Worm (Caenorhabditis elegans) whole organism, L1 larva: Measurements from ENCODE around the gene C18H7.4.

Source experiments
- elt-2 ChIP-seq: sonication (generic microtip); optimal IDR thresholded peaks from 2 replicates; lab custom pipeline; 2016; ENCODE audit warnings: missing genetic modification characterization, mild to moderate bottlenecking, inconsistent platforms, missing compliant biosample characterization, missing genetic modification reagents
- grh-1 ChIP-seq: fragments of 200-800 bp; sonication (Bioruptor generic); IDR thresholded peaks from 2 replicates; pipeline ENCODE4 v1.3.6; 2022; ENCODE audit warnings: missing genetic modification reagents, missing genetic modification characterization, missing compliant biosample characterization
- jun-1 ChIP-seq: fragments of 150-350 bp; optimal IDR thresholded peaks from 2 replicates; lab custom pipeline; 2014; ENCODE audit warnings: missing biosample characterization, missing genetic modification reagents, missing genetic modification characterization
- lin-35 ChIP-seq, 2 experiments: fragments of 150-350 bp; optimal IDR thresholded peaks; 2 replicates each; lab custom pipeline; 2014; ENCODE audit warnings: missing biosample characterization in 2 of 2, missing genetic modification characterization in 2 of 2, missing genetic modification reagents in 2 of 2
- mab-9 ChIP-seq: fragments of 200-800 bp; sonication (Bioruptor generic); IDR thresholded peaks from 2 replicates; pipeline ENCODE4 v1.3.6; 2022; ENCODE audit warnings: missing genetic modification reagents, missing genetic modification characterization, missing compliant biosample characterization
- snpc-4 ChIP-seq: fragments of 150-350 bp; optimal IDR thresholded peaks from 2 replicates; lab custom pipeline; 2014; ENCODE audit warnings: missing biosample characterization, missing genetic modification characterization

ce11 chrIV:572487-572886 lies 20.6 kb upstream of the C18H7.4 start, which contains the start of gene gex-2:
- TF ChIP-seq lin-35 (GFP tag; optimal IDR thresholded peaks at IDR 0.05; lab: Kevin White, UChicago): peak; percentile 51 to 59
- TF ChIP-seq mab-9 (GFP tag; lab: Robert Waterston, UW): no peak
- TF ChIP-seq jun-1: no peak
- no peak for TF ChIP-seq snpc-4 (tag; lab: Kevin White, UChicago)
- no peak for TF ChIP-seq grh-1 (GFP tag; lab: Robert Waterston, UW)
- no peak for TF ChIP-seq elt-2 (tag; lab: Kevin White, UChicago)
